Fruit fly (Drosophila melanogaster): ENCODE results near the gene Hmgcl.

Hmgcl gene

dm6 chr2L:6931821-6932220 is 28.4 kb upstream of the Hmgcl start, which contains the start of gene CG43232:
Gene CG43232, plus strand, starts transcription at chr2L:6932121.
- TF ChIP-seq EcR (GFP tag; optimal IDR thresholded peaks at IDR 0.05) = no peak
- TF ChIP-seq CG8478 (optimal IDR thresholded peaks at IDR 0.05) = no peak
- TF ChIP-seq psq (optimal IDR thresholded peaks at IDR 0.05) = no peak
- no peak for TF ChIP-seq usp (GFP tag; optimal IDR thresholded peaks at IDR 0.05)
- no peak for TF ChIP-seq Dll (optimal IDR thresholded peaks at IDR 0.05)
- TF ChIP-seq pan (optimal IDR thresholded peaks at IDR 0.05) = no peak

- no peak for TF ChIP-seq EcR (GFP tag; optimal IDR thresholded peaks at IDR 0.05)
- TF ChIP-seq usp (GFP tag; optimal IDR thresholded peaks at IDR 0.05) = no peak
- TF ChIP-seq psq (optimal IDR thresholded peaks at IDR 0.05) = no peak
- TF ChIP-seq pan (optimal IDR thresholded peaks at IDR 0.05) = no peak
- TF ChIP-seq Dll (optimal IDR thresholded peaks at IDR 0.05) = no peak
- no peak for TF ChIP-seq CG8478 (optimal IDR thresholded peaks at IDR 0.05)
Observed at dm6 chr2L:6939698-6940097, 20.5 kb upstream of the Hmgcl start.

dm6 chr2L:6941731-6942130 is 18.4 kb upstream of the Hmgcl start:
- TF ChIP-seq pan (optimal IDR thresholded peaks at IDR 0.05) (no peak), psq (optimal IDR thresholded peaks at IDR 0.05) (no peak), CG8478 (optimal IDR thresholded peaks at IDR 0.05) (no peak), usp (GFP tag; optimal IDR thresholded peaks at IDR 0.05) (no peak), EcR (GFP tag; optimal IDR thresholded peaks at IDR 0.05) (no peak), Dll (optimal IDR thresholded peaks at IDR 0.05) (no peak)

dm6 chr2L:6942714-6943113 is 17.5 kb upstream of the Hmgcl start, which contains the start of gene CG18304:
Gene CG18304, minus strand, starts transcription at chr2L:6942814.
- no peak for TF ChIP-seq CG8478 (optimal IDR thresholded peaks at IDR 0.05)
- no peak for TF ChIP-seq usp (GFP tag; optimal IDR thresholded peaks at IDR 0.05)
- no peak for TF ChIP-seq psq (optimal IDR thresholded peaks at IDR 0.05)
- TF ChIP-seq Dll (optimal IDR thresholded peaks at IDR 0.05) = no peak
- TF ChIP-seq EcR (GFP tag; optimal IDR thresholded peaks at IDR 0.05) = no peak
- TF ChIP-seq pan (optimal IDR thresholded peaks at IDR 0.05) = no peak

dm6 chr2L:6945088-6945487 is 15.1 kb upstream of the Hmgcl start, which contains the start of gene Fgop2:
Gene Fgop2, minus strand, starts transcription at chr2L:6945289.
- TF ChIP-seq usp (GFP tag; optimal IDR thresholded peaks at IDR 0.05) (no peak), Dll (optimal IDR thresholded peaks at IDR 0.05) (no peak), EcR (GFP tag; optimal IDR thresholded peaks at IDR 0.05) (no peak), pan (optimal IDR thresholded peaks at IDR 0.05) (no peak), psq (optimal IDR thresholded peaks at IDR 0.05) (no peak), CG8478 (optimal IDR thresholded peaks at IDR 0.05) (no peak)

dm6 chr2L:6948540-6948942 is 11.6 kb upstream of the Hmgcl start, which contains the start of gene ihog:
Gene ihog, minus strand, starts transcription at chr2L:6948808.
- TF ChIP-seq usp (GFP tag; optimal IDR thresholded peaks at IDR 0.05) = no peak
- TF ChIP-seq EcR (GFP tag; optimal IDR thresholded peaks at IDR 0.05) = no peak
- TF ChIP-seq Dll (optimal IDR thresholded peaks at IDR 0.05) = no peak
- TF ChIP-seq psq (optimal IDR thresholded peaks at IDR 0.05) = no peak
- no peak for TF ChIP-seq CG8478 (optimal IDR thresholded peaks at IDR 0.05)
- TF ChIP-seq pan (optimal IDR thresholded peaks at IDR 0.05) = no peak

- TF ChIP-seq Dll (optimal IDR thresholded peaks at IDR 0.05) (no peak), CG8478 (optimal IDR thresholded peaks at IDR 0.05) (no peak), usp (GFP tag; optimal IDR thresholded peaks at IDR 0.05) (no peak), pan (optimal IDR thresholded peaks at IDR 0.05) (no peak)
Observed at dm6 chr2L:6950096-6950495, 10.1 kb upstream of the Hmgcl start, which contains the start of the genes Gas41 and SA1. Gene Gas41, minus strand, starts transcription at chr2L:6950207. Gene SA1, plus strand, starts transcription at chr2L:6950421.

dm6 chr2L:6956725-6957124 is 3.5 kb upstream of the Hmgcl start, which contains the start of the genes CG13775 and CG3430:
Gene CG13775, minus strand, starts transcription at chr2L:6956950.
Gene CG3430, plus strand, starts transcription at chr2L:6957008.
- TF ChIP-seq usp (GFP tag; optimal IDR thresholded peaks at IDR 0.05) = no peak
- no peak for TF ChIP-seq psq (optimal IDR thresholded peaks at IDR 0.05)
- TF ChIP-seq EcR (GFP tag; optimal IDR thresholded peaks at IDR 0.05) = no peak
- no peak for TF ChIP-seq Dll (optimal IDR thresholded peaks at IDR 0.05)
- no peak for TF ChIP-seq pan (optimal IDR thresholded peaks at IDR 0.05)
- TF ChIP-seq CG8478 (optimal IDR thresholded peaks at IDR 0.05) = no peak

- no peak for TF ChIP-seq Dll (optimal IDR thresholded peaks at IDR 0.05)
Observed at dm6 chr2L:6964022-6964434, 3.9 kb downstream of the Hmgcl start, which contains the start of the genes sip2 and Coprox. Gene sip2, minus strand, starts transcription at chr2L:6964074. Gene Coprox, plus strand, starts transcription at chr2L:6964421.

dm6 chr2L:6964632-6965031 is 4.5 kb downstream of the Hmgcl start:
- no peak for TF ChIP-seq psq (optimal IDR thresholded peaks at IDR 0.05)

- no peak for TF ChIP-seq psq (optimal IDR thresholded peaks at IDR 0.05)
- no peak for TF ChIP-seq usp (GFP tag; optimal IDR thresholded peaks at IDR 0.05)
- no peak for TF ChIP-seq CG8478 (optimal IDR thresholded peaks at IDR 0.05)
- TF ChIP-seq pan (optimal IDR thresholded peaks at IDR 0.05) = no peak
- no peak for TF ChIP-seq Dll (optimal IDR thresholded peaks at IDR 0.05)
Observed at dm6 chr2L:6966309-6966708, 6.1 kb downstream of the Hmgcl start.

dm6 chr2L:6967422-6968012 is 7.3 kb downstream of the Hmgcl start, which contains the start of gene Sumo:
Gene Sumo, minus strand, starts transcription at chr2L:6967644.
- TF ChIP-seq CG8478 (optimal IDR thresholded peaks at IDR 0.05) (no peak), psq (optimal IDR thresholded peaks at IDR 0.05) (no peak), EcR (GFP tag; optimal IDR thresholded peaks at IDR 0.05) (no peak), Dll (optimal IDR thresholded peaks at IDR 0.05) (no peak), pan (optimal IDR thresholded peaks at IDR 0.05) (no peak), usp (GFP tag; optimal IDR thresholded peaks at IDR 0.05) (no peak)

dm6 chr2L:6968013-6968517 is 7.9 kb downstream of the Hmgcl start:
- TF ChIP-seq pan (optimal IDR thresholded peaks at IDR 0.05) (peak; percentile 89), Dll (optimal IDR thresholded peaks at IDR 0.05) (no peak)

Measured in whole organism.